Worm (Caenorhabditis elegans): ENCODE results near the gene F36H9.2.

ce11 chrV:1804034-1804542 is 15.8 kb downstream of the F36H9.2 start:
- TF ChIP-seq ref-1 (GFP tag; conservative IDR thresholded peaks at IDR 0.05) (no peak), med-1 (GFP tag; optimal IDR thresholded peaks at IDR 0.05; ENCODE audit: insufficient read depth) (no peak), ztf-23 (GFP tag; IDR thresholded peaks at IDR 0.05) (no peak), tab-1 (GFP tag; IDR thresholded peaks at IDR 0.05) (no peak), klf-2 (GFP tag; conservative IDR thresholded peaks at IDR 0.05) (no peak)
